Fruit fly (Drosophila melanogaster) S2 (cell line): ENCODE measurements around the gene Ythdf.

Source experiments
- CG8478 ChIP-seq: fragments of >200 bp; optimal IDR thresholded peaks from 2 replicates; lab custom pipeline; 2018
- CTCF ChIP-seq, 2 experiments: fragments of >200 bp; optimal IDR thresholded peaks; 2 replicates each; lab custom pipeline; 2018

DNA sequence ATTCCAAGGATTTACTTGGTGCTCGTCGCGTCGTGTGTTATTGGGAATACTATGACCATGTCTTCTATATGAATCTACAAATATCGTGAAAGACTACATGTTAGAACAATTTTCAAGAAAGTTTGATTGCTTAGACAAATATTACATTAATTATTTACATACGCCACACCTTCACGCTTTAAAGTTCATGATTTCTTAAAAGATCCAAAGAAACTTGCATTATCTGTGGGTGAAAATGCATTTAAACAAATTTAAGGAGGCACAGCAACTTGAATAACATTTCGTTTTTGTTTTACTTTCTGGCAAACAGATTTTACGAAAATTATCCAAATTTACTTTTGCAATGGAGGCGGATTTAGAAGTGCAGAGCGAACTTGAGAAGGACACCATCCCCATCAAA, 2.4 kb downstream of the Ythdf start, which contains the start of gene CG31115:
- no peak for TF ChIP-seq CG8478 (lab: Kevin White, UChicago)
- TF ChIP-seq CTCF (optimal IDR thresholded peaks at IDR 0.05; lab: Kevin White, UChicago) = no peak
